Fruit fly (Drosophila melanogaster) whole organism, embryonic: ENCODE data around the gene CG14966.

Experiments used
- ATbp ChIP-seq: fragments of 200-800 bp; sonication (Bioruptor generic); optimal IDR thresholded peaks from 2 replicates; lab custom pipeline; 2017; ENCODE audit warnings: missing biosample characterization, mild to moderate bottlenecking, missing genetic modification characterization, missing genetic modification reagents
- CG10267 ChIP-seq: fragments of 200-800 bp; sonication (Bioruptor generic); optimal IDR thresholded peaks from 2 replicates; lab custom pipeline; 2018; ENCODE audit warnings: missing biosample characterization, mild to moderate bottlenecking, missing genetic modification characterization, moderate library complexity
- CG11695 ChIP-seq: fragments of 200-800 bp; sonication (Bioruptor generic); IDR thresholded peaks from 3 replicates; pipeline ENCODE4 v1.3.6; 2022; ENCODE audit warnings: missing biosample characterization, missing genetic modification characterization
- CG13424 ChIP-seq: fragments of 200-800 bp; sonication (Bioruptor generic); optimal IDR thresholded peaks from 2 replicates; lab custom pipeline; 2019; ENCODE audit warnings: missing biosample characterization, mild to moderate bottlenecking, missing genetic modification characterization, moderate library complexity
- CG17361 ChIP-seq: fragments of 200-800 bp; sonication (Bioruptor generic); IDR thresholded peaks from 3 replicates; pipeline ENCODE4 v1.3.6; 2022; ENCODE audit warnings: missing biosample characterization, missing genetic modification characterization
- CG17829 ChIP-seq: fragments of 200-800 bp; optimal IDR thresholded peaks from 2 replicates; lab custom pipeline; 2019; ENCODE audit warnings: missing biosample characterization, mild to moderate bottlenecking, missing genetic modification characterization, moderate library complexity
- CG18011 ChIP-seq: fragments of 200-800 bp; sonication (Bioruptor generic); optimal IDR thresholded peaks from 2 replicates; lab custom pipeline; 2017; ENCODE audit warnings: missing biosample characterization, missing genetic modification characterization, mild to moderate bottlenecking, moderate library complexity, missing genotype
- CG18764 ChIP-seq: fragments of 200-800 bp; sonication (Bioruptor generic); optimal IDR thresholded peaks from 3 replicates; lab custom pipeline; 2016; ENCODE audit warnings: missing biosample characterization, missing genetic modification characterization
- CG2120 ChIP-seq: fragments of 200-800 bp; sonication (Bioruptor generic); optimal IDR thresholded peaks from 3 replicates; lab custom pipeline; 2016; ENCODE audit warnings: missing biosample characterization, missing genetic modification characterization
- CG2678 ChIP-seq: fragments of 200-800 bp; sonication (Bioruptor generic); optimal IDR thresholded peaks from 3 replicates; lab custom pipeline; 2019; ENCODE audit warnings: missing biosample characterization, mild to moderate bottlenecking, missing genetic modification characterization, moderate library complexity
- CG2712 ChIP-seq: fragments of 200-800 bp; optimal IDR thresholded peaks from 3 replicates; lab custom pipeline; 2019; ENCODE audit warnings: missing biosample characterization, mild to moderate bottlenecking, missing genetic modification characterization, moderate library complexity
- CG31365 ChIP-seq: fragments of 200-800 bp; sonication (Bioruptor generic); optimal IDR thresholded peaks from 2 replicates; lab custom pipeline; 2018; ENCODE audit warnings: missing biosample characterization, mild to moderate bottlenecking, missing genetic modification characterization
- CG6683 ChIP-seq: fragments of 200-800 bp; sonication (Bioruptor generic); optimal IDR thresholded peaks from 2 replicates; lab custom pipeline; 2017; ENCODE audit warnings: missing biosample characterization, mild to moderate bottlenecking, missing genetic modification characterization, missing genetic modification reagents
- CG6689 ChIP-seq: fragments of 200-800 bp; sonication (Bioruptor generic); IDR thresholded peaks from 2 replicates; pipeline ENCODE4 v1.3.6; 2022; ENCODE audit warnings: missing biosample characterization, missing genetic modification characterization
- CG6854 ChIP-seq: fragments of 200-800 bp; sonication (Bioruptor generic); optimal IDR thresholded peaks from 3 replicates; lab custom pipeline; 2017; ENCODE audit warnings: missing biosample characterization, mild to moderate bottlenecking, missing genetic modification characterization
- CG7357 ChIP-seq: fragments of 200-800 bp; sonication (Bioruptor generic); IDR thresholded peaks from 3 replicates; pipeline ENCODE4 v1.3.6; 2022; ENCODE audit warnings: missing biosample characterization, missing genetic modification characterization
- CG7839 ChIP-seq: fragments of 200-800 bp; sonication (Bioruptor generic); optimal IDR thresholded peaks from 3 replicates; lab custom pipeline; 2018; ENCODE audit warnings: missing biosample characterization, mild to moderate bottlenecking, missing genetic modification characterization, moderate library complexity
- CrebB ChIP-seq: fragments of 200-800 bp; sonication (Bioruptor generic); optimal IDR thresholded peaks from 3 replicates; lab custom pipeline; 2018; ENCODE audit warnings: missing biosample characterization, mild to moderate bottlenecking, missing genetic modification characterization
- D19A ChIP-seq: fragments of 200-800 bp; optimal IDR thresholded peaks from 3 replicates; lab custom pipeline; 2019; ENCODE audit warnings: missing biosample characterization, mild to moderate bottlenecking, missing genetic modification characterization, moderate library complexity
- Dll ChIP-seq: fragments of 200-800 bp; sonication (Bioruptor generic); IDR thresholded peaks from 4 replicates; pipeline ENCODE4 v1.3.6; 2022; ENCODE audit warnings: missing biosample characterization, missing genetic modification characterization; ENCODE audit not compliant: partially characterized antibody
- Dref ChIP-seq: fragments of 200-800 bp; sonication (Bioruptor generic); IDR thresholded peaks from 2 replicates; pipeline ENCODE4 v1.3.6; 2022; ENCODE audit warnings: missing biosample characterization, missing genetic modification characterization
- HLH4C ChIP-seq: fragments of 200-800 bp; sonication (Bioruptor generic); IDR thresholded peaks from 3 replicates; pipeline ENCODE4 v1.3.6; 2022; ENCODE audit warnings: missing biosample characterization, missing genetic modification characterization; ENCODE audit not compliant: partially characterized antibody
- Lhr ChIP-seq: fragments of 200-800 bp; sonication (Bioruptor generic); optimal IDR thresholded peaks from 3 replicates; lab custom pipeline; 2017; ENCODE audit warnings: mild to moderate bottlenecking, missing biosample characterization, missing genetic modification reagents, missing genetic modification characterization
- Lpt ChIP-seq: fragments of >200 bp; optimal IDR thresholded peaks from 2 replicates; lab custom pipeline; 2018; ENCODE audit warnings: missing biosample characterization, missing genetic modification characterization
- Mad ChIP-seq: fragments of 200-800 bp; sonication (Bioruptor generic); optimal IDR thresholded peaks from 2 replicates; lab custom pipeline; 2016; ENCODE audit warnings: missing biosample characterization, missing genetic modification characterization
- Opbp ChIP-seq: fragments of 200-800 bp; sonication (Bioruptor generic); IDR thresholded peaks from 3 replicates; pipeline ENCODE4 v1.3.6; 2022; ENCODE audit warnings: missing biosample characterization, missing genetic modification characterization; ENCODE audit not compliant: partially characterized antibody
- Xbp1 ChIP-seq: fragments of 200-800 bp; sonication (Bioruptor generic); optimal IDR thresholded peaks from 3 replicates; lab custom pipeline; 2016; ENCODE audit warnings: missing biosample characterization, mild to moderate bottlenecking, missing genetic modification characterization
- ab ChIP-seq: fragments of 200-800 bp; sonication (Bioruptor generic); optimal IDR thresholded peaks from 2 replicates; lab custom pipeline; 2016; ENCODE audit warnings: missing biosample characterization, missing genetic modification characterization
- amos ChIP-seq: fragments of 200-800 bp; sonication (Bioruptor generic); IDR thresholded peaks from 2 replicates; pipeline ENCODE4 v1.3.6; 2022; ENCODE audit warnings: missing biosample characterization, missing genetic modification characterization; ENCODE audit not compliant: partially characterized antibody
- crc ChIP-seq: fragments of 200-800 bp; sonication (Bioruptor generic); optimal IDR thresholded peaks from 2 replicates; lab custom pipeline; 2016; ENCODE audit warnings: missing biosample characterization, missing genetic modification characterization
- dmrt99B ChIP-seq: fragments of 200-800 bp; sonication (Bioruptor generic); optimal IDR thresholded peaks from 2 replicates; lab custom pipeline; 2018; ENCODE audit warnings: missing biosample characterization, mild to moderate bottlenecking, missing genetic modification characterization, moderate library complexity
- eve ChIP-seq, 2 experiments: fragments of >200 bp; optimal IDR thresholded peaks; 2 replicates each; lab custom pipeline; 2017; ENCODE audit warnings: missing biosample characterization in 2 of 2, missing genetic modification characterization in 2 of 2
- ewg ChIP-seq: fragments of 200-800 bp; sonication (Bioruptor generic); optimal IDR thresholded peaks from 3 replicates; lab custom pipeline; 2017; ENCODE audit warnings: mild to moderate bottlenecking, missing biosample characterization, missing genetic modification reagents, missing genetic modification characterization
- fd64A ChIP-seq: fragments of 200-800 bp; sonication (Bioruptor generic); optimal IDR thresholded peaks from 3 replicates; lab custom pipeline; 2018; ENCODE audit warnings: missing biosample characterization, mild to moderate bottlenecking, missing genetic modification characterization
- gem ChIP-seq: fragments of 200-800 bp; sonication (Bioruptor generic); optimal IDR thresholded peaks from 2 replicates; lab custom pipeline; 2019; ENCODE audit warnings: missing biosample characterization, mild to moderate bottlenecking, missing genetic modification characterization, moderate library complexity
- gfzf ChIP-seq: fragments of 200-800 bp; sonication (Bioruptor generic); optimal IDR thresholded peaks from 2 replicates; lab custom pipeline; 2016; ENCODE audit warnings: missing biosample characterization, mild to moderate bottlenecking, missing genetic modification characterization, moderate library complexity
- jing ChIP-seq: fragments of 200-800 bp; sonication (Bioruptor generic); optimal IDR thresholded peaks from 2 replicates; lab custom pipeline; 2018; ENCODE audit warnings: missing biosample characterization, mild to moderate bottlenecking, missing genetic modification characterization
- kah ChIP-seq: fragments of 200-800 bp; sonication (Bioruptor generic); optimal IDR thresholded peaks from 2 replicates; lab custom pipeline; 2018; ENCODE audit warnings: missing biosample characterization, mild to moderate bottlenecking, missing genetic modification characterization
- lov ChIP-seq, 2 experiments: fragments of 200-800 bp in 1 of 2; fragments of >200 bp in 1 of 2; sonication (Bioruptor generic) in 1 of 2; IDR thresholded peaks in 1 of 2; optimal IDR thresholded peaks in 1 of 2; 2 replicates in 1 of 2; 3 replicates in 1 of 2; pipeline versions ENCODE4 v1.3.6 to Lab custom; 2017 to 2022; ENCODE audit warnings: missing biosample characterization in 1 of 2, missing genetic modification characterization in 1 of 2
- nom ChIP-seq: fragments of 200-800 bp; sonication (Bioruptor generic); optimal IDR thresholded peaks from 2 replicates; lab custom pipeline; 2017; ENCODE audit warnings: missing biosample characterization, missing genetic modification characterization, mild to moderate bottlenecking, moderate library complexity, missing genetic modification reagents
- phol ChIP-seq: fragments of 200-800 bp; sonication (Bioruptor generic); optimal IDR thresholded peaks from 3 replicates; lab custom pipeline; 2018; ENCODE audit warnings: missing biosample characterization, mild to moderate bottlenecking, missing genetic modification characterization, moderate library complexity
- ranshi ChIP-seq: fragments of 200-800 bp; sonication (Bioruptor generic); IDR thresholded peaks from 2 replicates; pipeline ENCODE4 v1.3.6; 2022; ENCODE audit warnings: missing biosample characterization, missing genetic modification characterization
- sna ChIP-seq: fragments of 200-800 bp; sonication (Bioruptor generic); IDR thresholded peaks from 2 replicates; pipeline ENCODE4 v1.3.6; 2022; ENCODE audit warnings: missing biosample characterization, missing genetic modification characterization; ENCODE audit not compliant: partially characterized antibody
- ssp ChIP-seq: fragments of 200-800 bp; sonication (Bioruptor generic); IDR thresholded peaks from 2 replicates; pipeline ENCODE4 v1.3.6; 2022; ENCODE audit warnings: missing biosample characterization, missing genetic modification characterization
- twi ChIP-seq: fragments of 200-800 bp; optimal IDR thresholded peaks from 2 replicates; lab custom pipeline; 2019; ENCODE audit warnings: missing biosample characterization, mild to moderate bottlenecking, missing genetic modification characterization, moderate library complexity
- tx ChIP-seq: fragments of 200-800 bp; sonication (Bioruptor generic); optimal IDR thresholded peaks from 2 replicates; lab custom pipeline; 2016; ENCODE audit warnings: missing biosample characterization, missing genetic modification characterization
- unpg ChIP-seq: fragments of 200-800 bp; sonication (Bioruptor generic); optimal IDR thresholded peaks from 3 replicates; lab custom pipeline; 2018; ENCODE audit warnings: missing biosample characterization, mild to moderate bottlenecking, missing genetic modification characterization, moderate library complexity
- wor ChIP-seq: fragments of 200-800 bp; sonication (Bioruptor generic); IDR thresholded peaks from 2 replicates; pipeline ENCODE4 v1.3.6; 2022; ENCODE audit warnings: missing biosample characterization, missing genetic modification characterization

Gene CG14966

DNA sequence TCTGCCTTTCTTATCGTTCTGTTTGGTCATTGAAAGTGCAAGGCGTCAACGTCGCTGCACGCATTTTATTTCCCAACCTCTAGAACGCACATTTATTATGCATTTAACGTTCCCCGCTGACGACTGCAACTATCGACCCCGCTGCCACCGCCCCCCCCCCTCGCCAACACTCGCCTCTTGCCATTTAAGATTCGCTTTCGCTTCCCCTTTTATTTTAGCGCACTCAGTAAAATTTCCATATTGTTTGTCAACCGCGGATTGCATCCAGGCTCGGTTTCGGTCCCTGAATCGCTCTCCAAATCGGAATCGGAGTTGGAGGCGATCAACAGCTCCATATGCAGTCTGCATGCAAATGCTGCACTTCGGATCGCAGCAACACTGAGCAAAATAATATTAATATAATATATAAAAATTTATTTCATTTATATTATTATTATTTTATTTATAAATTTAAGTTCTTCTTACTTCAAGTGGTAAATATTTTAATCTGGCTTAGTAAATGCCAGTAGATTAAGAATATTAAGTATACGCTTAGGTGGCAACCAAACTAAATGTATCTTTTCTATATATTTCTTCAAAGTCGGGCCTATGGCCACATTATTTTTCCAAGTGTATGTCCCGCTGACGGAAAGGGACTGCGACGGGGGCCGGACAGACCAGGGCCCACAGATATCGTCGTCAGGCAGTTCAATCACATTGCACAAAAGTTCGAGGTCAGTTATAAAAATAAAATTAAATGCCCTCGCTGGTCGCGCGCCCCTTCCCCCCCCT, 43.4 kb upstream of the CG14966 start:
- TF ChIP-seq gem (tag; lab: Kevin White, UChicago) (peak; percentile 63), ATbp (GFP tag; lab: Kevin White, UChicago) (peak; percentile 21), amos (GFP tag; lab: Robert Waterston, UW) (no peak), CG6854 (GFP tag; lab: Kevin White, UChicago) (no peak), phol (tag; lab: Kevin White, UChicago) (peak; percentile 34), ssp (GFP tag; lab: Robert Waterston, UW) (no peak), CG18011 (GFP tag; lab: Kevin White, UChicago) (no peak), CG13424 (tag; lab: Kevin White, UChicago) (peak; percentile 40), twi (tag; lab: Kevin White, UChicago) (peak; percentile 8), CG11695 (GFP tag; lab: Robert Waterston, UW) (no peak), eve (GFP tag; optimal IDR thresholded peaks at IDR 0.05; lab: Kevin White, UChicago) (no peak), sna (no peak), wor (GFP tag; lab: Robert Waterston, UW) (no peak), CG17361 (GFP tag; lab: Robert Waterston, UW) (0 out of 3 replicates have a peak, but pooled peaks have one; percentile 32), CG7839 (tag; lab: Kevin White, UChicago) (peak; percentile 32), CG10267 (tag; lab: Kevin White, UChicago) (peak; percentile 5), crc (GFP tag; lab: Kevin White, UChicago) (no peak), gfzf (GFP tag; lab: Kevin White, UChicago) (no peak), CG2712 (tag; lab: Kevin White, UChicago) (peak; percentile 53), tx (GFP tag; lab: Kevin White, UChicago) (no peak), Opbp (GFP tag; lab: Robert Waterston, UW) (no peak), CG17829 (tag; lab: Kevin White, UChicago) (peak; percentile 11), dmrt99B (tag; lab: Kevin White, UChicago) (peak; percentile 77), jing (GFP tag; lab: Kevin White, UChicago) (no peak), ranshi (GFP tag; lab: Robert Waterston, UW) (no peak), CG31365 (tag; lab: Kevin White, UChicago) (no peak), Xbp1 (peak; percentile 12), HLH4C (GFP tag; lab: Robert Waterston, UW) (no peak), CrebB (no peak), ab (GFP tag; lab: Kevin White, UChicago) (no peak), kah (no peak), Dref (no peak), Mad (no peak), nom (GFP tag; lab: Kevin White, UChicago) (peak; percentile 99), CG6683 (GFP tag; lab: Kevin White, UChicago) (no peak), Lhr (GFP tag; lab: Kevin White, UChicago) (no peak), CG6689 (GFP tag; lab: Robert Waterston, UW) (no peak), Dll (GFP tag; lab: Robert Waterston, UW) (no peak), CG2120 (no peak), lov (optimal IDR thresholded peaks at IDR 0.05; lab: Kevin White, UChicago) (no peak), lov (GFP tag; IDR thresholded peaks at IDR 0.05; lab: Robert Waterston, UW) (no peak), unpg (peak; percentile 18), Lpt (no peak), D19A (tag; lab: Kevin White, UChicago) (peak; percentile 0), fd64A (GFP tag; lab: Kevin White, UChicago) (no peak), CG2678 (tag; lab: Kevin White, UChicago) (peak; percentile 30), CG18764 (GFP tag; lab: Kevin White, UChicago) (no peak), CG7357 (GFP tag; lab: Robert Waterston, UW) (no peak), ewg (GFP tag; lab: Kevin White, UChicago) (no peak)
